Worm (Caenorhabditis elegans) whole organism, late embryonic: ENCODE measurements around the gene srxa-12.

ENCODE experiments used
- fkh-10 ChIP-seq: fragments of 150-350 bp; optimal IDR thresholded peaks from 2 replicates; lab custom pipeline; 2014; ENCODE audit warnings: missing biosample characterization, missing genetic modification reagents, missing genetic modification characterization
- madf-2 ChIP-seq: sonication (generic microtip); optimal IDR thresholded peaks from 2 replicates; lab custom pipeline; 2017; ENCODE audit warnings: missing genetic modification characterization, missing compliant biosample characterization
- mec-3 ChIP-seq: sonication (generic microtip); optimal IDR thresholded peaks from 2 replicates; lab custom pipeline; 2016; ENCODE audit warnings: borderline replicate concordance, missing genetic modification characterization, missing compliant biosample characterization
- nfya-1 ChIP-seq: sonication (generic microtip); optimal IDR thresholded peaks from 2 replicates; lab custom pipeline; 2017; ENCODE audit warnings: missing genetic modification characterization, mild to moderate bottlenecking, missing compliant biosample characterization, antibody characterized with exemption, moderate library complexity
- nhr-11 ChIP-seq: fragments of 150-350 bp; optimal IDR thresholded peaks from 2 replicates; lab custom pipeline; 2014; ENCODE audit warnings: missing biosample characterization, missing genetic modification characterization
- pha-4 ChIP-seq: fragments of 150-350 bp; optimal IDR thresholded peaks from 2 replicates; lab custom pipeline; 2018; ENCODE audit warnings: missing biosample characterization, missing genetic modification reagents, missing genetic modification characterization

DNA sequence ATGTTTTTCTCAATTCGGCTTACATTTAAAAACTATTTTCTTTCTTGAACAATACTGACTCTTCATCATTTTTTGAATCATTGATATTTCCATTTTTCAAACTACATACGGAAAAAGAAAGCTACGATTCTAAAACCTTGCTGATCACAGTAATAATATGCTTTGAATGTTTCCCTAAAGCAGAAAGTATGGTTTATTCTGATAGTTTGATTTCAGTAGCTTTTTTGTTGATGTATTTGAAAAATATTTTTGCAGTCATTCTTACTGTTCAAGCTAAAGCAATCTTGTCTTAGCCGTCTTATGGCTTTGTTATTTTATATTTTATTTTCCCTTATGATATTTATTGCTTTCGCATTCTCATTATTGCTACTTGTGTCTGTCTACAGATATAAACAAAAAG, 3.0 kb downstream of the srxa-12 start, which contains the start of gene srxa-13:
- TF ChIP-seq nfya-1 (tag; lab: Kevin White, UChicago): no peak
- TF ChIP-seq mec-3 (tag; lab: Kevin White, UChicago): no peak
- no peak for TF ChIP-seq madf-2
- no peak for TF ChIP-seq nhr-11 (tag; lab: Kevin White, UChicago)
- no peak for TF ChIP-seq fkh-10
- TF ChIP-seq pha-4: no peak
